Fruit fly (Drosophila melanogaster): Measurements from ENCODE around the gene Gcn5.

The Gcn5 gene

dm6 chr3L:12532220-12532619, 8.4 kb upstream of the Gcn5 start:
- TF ChIP-seq cnc (optimal IDR thresholded peaks at IDR 0.05) (no peak), pad (GFP tag; optimal IDR thresholded peaks at IDR 0.05) (no peak), CG7045 (GFP tag; optimal IDR thresholded peaks at IDR 0.05) (no peak), CG11617 (GFP tag; optimal IDR thresholded peaks at IDR 0.05) (no peak), tj (GFP tag; optimal IDR thresholded peaks at IDR 0.05) (no peak), Hr96 (GFP tag; optimal IDR thresholded peaks at IDR 0.05) (no peak)

dm6 chr3L:12530044-12530443, 6.2 kb upstream of the Gcn5 start, which contains the start of gene nst:
Gene nst (minus strand): TSS chr3L:12530171.
- TF ChIP-seq Mnt (GFP tag; optimal IDR thresholded peaks at IDR 0.05) (no peak), bab1 (GFP tag; optimal IDR thresholded peaks at IDR 0.05) (peak; percentile 21), pad (GFP tag; optimal IDR thresholded peaks at IDR 0.05) (no peak), CG33017 (tag; optimal IDR thresholded peaks at IDR 0.05) (no peak), tj (GFP tag; optimal IDR thresholded peaks at IDR 0.05) (peak; percentile 22), cnc (optimal IDR thresholded peaks at IDR 0.05) (no peak), CG7045 (GFP tag; optimal IDR thresholded peaks at IDR 0.05) (no peak)

dm6 chr3L:12529431-12530007, 5.7 kb upstream of the Gcn5 start:
- TF ChIP-seq cic (GFP tag; optimal IDR thresholded peaks at IDR 0.05) (no peak), toe (GFP tag; optimal IDR thresholded peaks at IDR 0.05) (no peak), cnc (optimal IDR thresholded peaks at IDR 0.05) (no peak), CG7045 (GFP tag; optimal IDR thresholded peaks at IDR 0.05) (peak; percentile 36), bab1 (GFP tag; optimal IDR thresholded peaks at IDR 0.05) (no peak), CG11617 (GFP tag; optimal IDR thresholded peaks at IDR 0.05) (peak; percentile 21), Clk (GFP tag; optimal IDR thresholded peaks at IDR 0.05) (peak; percentile 19), CG1620 (GFP tag; optimal IDR thresholded peaks at IDR 0.05) (no peak), CG7101 (tag; optimal IDR thresholded peaks at IDR 0.05) (peak; percentile 50), CG12768 (GFP tag; optimal IDR thresholded peaks at IDR 0.05) (no peak), kay (GFP tag; ENCODE audit: borderline replicate concordance) (no peak), ovo (GFP tag; optimal IDR thresholded peaks at IDR 0.05) (peak; percentile 41), Hr96 (GFP tag; optimal IDR thresholded peaks at IDR 0.05) (no peak), CG33017 (tag; optimal IDR thresholded peaks at IDR 0.05) (peak; percentile 66), Mnt (GFP tag; optimal IDR thresholded peaks at IDR 0.05) (peak; percentile 50), CG14711 (tag; optimal IDR thresholded peaks at IDR 0.05) (peak; percentile 3), tj (GFP tag; optimal IDR thresholded peaks at IDR 0.05) (peak; percentile 15), CG5204 (GFP tag; optimal IDR thresholded peaks at IDR 0.05) (no peak), Crg-1 (GFP tag; optimal IDR thresholded peaks at IDR 0.05) (no peak), pad (GFP tag; optimal IDR thresholded peaks at IDR 0.05) (no peak)

dm6 chr3L:12526433-12527113, 2.8 kb upstream of the Gcn5 start, which contains the start of gene eIF2beta:
Gene eIF2beta (minus strand): TSS chr3L:12526731.
- TF ChIP-seq ovo (GFP tag; optimal IDR thresholded peaks at IDR 0.05) (no peak), Clk (GFP tag; optimal IDR thresholded peaks at IDR 0.05) (no peak), CG7045 (GFP tag; optimal IDR thresholded peaks at IDR 0.05) (no peak), CG33017 (tag; optimal IDR thresholded peaks at IDR 0.05) (no peak), bab1 (GFP tag; optimal IDR thresholded peaks at IDR 0.05) (peak; percentile 55), toe (GFP tag; optimal IDR thresholded peaks at IDR 0.05) (no peak), Hr96 (GFP tag; optimal IDR thresholded peaks at IDR 0.05) (no peak), kay (GFP tag; ENCODE audit: borderline replicate concordance) (no peak), pad (GFP tag; optimal IDR thresholded peaks at IDR 0.05) (peak; percentile 15), Mnt (GFP tag; optimal IDR thresholded peaks at IDR 0.05) (peak; percentile 98), CG1620 (GFP tag; optimal IDR thresholded peaks at IDR 0.05) (peak; percentile 2), Crg-1 (GFP tag; optimal IDR thresholded peaks at IDR 0.05) (no peak), CG12768 (GFP tag; optimal IDR thresholded peaks at IDR 0.05) (no peak), CG7101 (tag; optimal IDR thresholded peaks at IDR 0.05) (no peak), tj (GFP tag; optimal IDR thresholded peaks at IDR 0.05) (peak; percentile 44), CG5204 (GFP tag; optimal IDR thresholded peaks at IDR 0.05) (no peak), CG14711 (tag; optimal IDR thresholded peaks at IDR 0.05) (peak; percentile 20), CG11617 (GFP tag; optimal IDR thresholded peaks at IDR 0.05) (peak; percentile 28), cic (GFP tag; optimal IDR thresholded peaks at IDR 0.05) (peak; percentile 8), cnc (optimal IDR thresholded peaks at IDR 0.05) (no peak)

- TF ChIP-seq Mnt (GFP tag; optimal IDR thresholded peaks at IDR 0.05) (peak; percentile 73), CG12768 (GFP tag; optimal IDR thresholded peaks at IDR 0.05) (no peak), ovo (GFP tag; optimal IDR thresholded peaks at IDR 0.05) (no peak), cic (GFP tag; optimal IDR thresholded peaks at IDR 0.05) (peak; percentile 83)
These were observed 4.5 kb downstream of the Gcn5 start for dm6 chr3L:12519315-12519714.

- no peak for TF ChIP-seq CG33017 (tag; optimal IDR thresholded peaks at IDR 0.05)
- TF ChIP-seq kay (GFP tag; ENCODE audit: borderline replicate concordance), result no peak
- peak; percentile 57 for TF ChIP-seq CG12768 (GFP tag; optimal IDR thresholded peaks at IDR 0.05)
- no peak for TF ChIP-seq CG7101 (tag; optimal IDR thresholded peaks at IDR 0.05)
- TF ChIP-seq CG11617 (GFP tag; optimal IDR thresholded peaks at IDR 0.05), result no peak
- TF ChIP-seq Clk (GFP tag; optimal IDR thresholded peaks at IDR 0.05), result peak; percentile 18
- no peak for TF ChIP-seq Crg-1 (GFP tag; optimal IDR thresholded peaks at IDR 0.05)
- no peak for TF ChIP-seq Hr96 (GFP tag; optimal IDR thresholded peaks at IDR 0.05)
- no peak for TF ChIP-seq CG7045 (GFP tag; optimal IDR thresholded peaks at IDR 0.05)
- no peak for TF ChIP-seq CG1620 (GFP tag; optimal IDR thresholded peaks at IDR 0.05)
- no peak for TF ChIP-seq cnc (optimal IDR thresholded peaks at IDR 0.05)
- no peak for TF ChIP-seq ovo (GFP tag; optimal IDR thresholded peaks at IDR 0.05)
- peak; percentile 2 for TF ChIP-seq pad (GFP tag; optimal IDR thresholded peaks at IDR 0.05)
- no peak for TF ChIP-seq CG5204 (GFP tag; optimal IDR thresholded peaks at IDR 0.05)
These were observed 6.2 kb downstream of the Gcn5 start for dm6 chr3L:12517443-12518209.
